Worm (Caenorhabditis elegans): Measurements from ENCODE around the gene nspg-14.

nspg-14 gene

DNA sequence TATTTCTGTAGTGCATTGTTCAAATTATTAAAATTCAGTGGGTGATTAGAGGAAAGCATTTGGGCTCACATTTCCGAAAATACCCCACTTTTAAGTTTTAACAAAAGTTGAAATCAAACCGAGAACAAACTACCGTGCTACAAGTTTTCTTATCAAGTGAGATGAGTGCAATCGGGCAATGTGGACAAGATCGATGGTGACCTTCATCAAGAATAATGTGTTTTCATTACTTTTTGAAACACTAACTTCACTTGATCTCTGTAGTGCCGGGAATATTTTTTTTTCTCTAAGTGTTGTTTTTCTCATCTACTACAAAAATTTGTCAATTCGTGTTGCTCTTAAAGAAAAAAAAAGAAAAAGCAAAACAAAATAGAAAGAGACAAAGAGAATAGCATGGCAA, 44.0 kb upstream of the nspg-14 start (continued):
- TF ChIP-seq dmd-6 (GFP tag; IDR thresholded peaks at IDR 0.05), result no peak
- TF ChIP-seq F49E8.2 (tag; optimal IDR thresholded peaks at IDR 0.05; ENCODE audit: borderline replicate concordance), result no peak
- TF ChIP-seq saeg-2 (GFP tag; IDR thresholded peaks at IDR 0.05), result no peak
- TF ChIP-seq nhr-28 (tag; optimal IDR thresholded peaks at IDR 0.05), result peak; percentile 83
- peak; percentile 0 for TF ChIP-seq dve-1 (tag; optimal IDR thresholded peaks at IDR 0.05; ENCODE audit: insufficient read depth)
- TF ChIP-seq ZK337.2 (GFP tag; IDR thresholded peaks at IDR 0.05), result no peak
- TF ChIP-seq dmd-9 (GFP tag; IDR thresholded peaks at IDR 0.05), result no peak

DNA sequence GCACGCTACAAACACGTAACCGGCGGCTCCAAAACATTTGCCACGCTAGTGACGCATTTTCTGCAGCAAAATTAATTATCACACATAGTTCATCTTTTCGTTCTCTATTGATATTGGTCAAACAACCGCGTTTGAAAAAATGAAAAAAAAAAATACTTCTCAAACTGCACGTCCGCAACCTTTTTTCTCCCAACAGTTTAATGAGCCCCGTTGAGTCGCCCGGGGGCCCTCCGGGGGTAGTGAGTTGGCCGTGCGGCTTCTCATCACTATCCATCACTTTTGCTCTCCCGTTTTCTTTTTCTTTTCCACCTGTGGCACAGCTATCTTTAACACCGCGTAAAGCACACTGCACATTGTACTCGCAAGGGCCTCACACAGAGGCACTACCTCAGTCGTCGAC, 43.4 kb upstream of the nspg-14 start:
- TF ChIP-seq zag-1 (tag; optimal IDR thresholded peaks at IDR 0.05), result no peak
- no peak for TF ChIP-seq unc-130 (GFP tag; optimal IDR thresholded peaks at IDR 0.05)
- TF ChIP-seq hmg-1.1 (GFP tag; IDR thresholded peaks at IDR 0.05), result 0 out of 2 replicates have a peak, but pooled peaks have one; percentile 26
- no peak for TF ChIP-seq aly-2 (tag; optimal IDR thresholded peaks at IDR 0.05)
- TF ChIP-seq nhr-11 (tag; optimal IDR thresholded peaks at IDR 0.05), result peak; percentile 42
- no peak for TF ChIP-seq arid-1 (GFP tag; conservative IDR thresholded peaks at IDR 0.05)
- peak; percentile 19; the same call in 1 of the 2 replicates for TF ChIP-seq ceh-20 (GFP tag; IDR thresholded peaks at IDR 0.05)
- peak; percentile 19 to 97 for TF ChIP-seq hif-1 (tag; optimal IDR thresholded peaks at IDR 0.05)
- TF ChIP-seq saeg-2 (GFP tag; IDR thresholded peaks at IDR 0.05), result no peak
- no peak for TF ChIP-seq hlh-11 (tag; optimal IDR thresholded peaks at IDR 0.05)
- TF ChIP-seq nhr-42 (GFP tag; IDR thresholded peaks at IDR 0.05), result no peak
- TF ChIP-seq aha-1 (tag), result peak; percentile 93
- TF ChIP-seq ctbp-1 (GFP tag; IDR thresholded peaks at IDR 0.05), result no peak
- no peak for TF ChIP-seq unc-62 (GFP tag; optimal IDR thresholded peaks at IDR 0.05 in 1 of 2)
- TF ChIP-seq unc-62 (tag; optimal IDR thresholded peaks at IDR 0.05), result no peak
- no peak for TF ChIP-seq dmd-9 (GFP tag; IDR thresholded peaks at IDR 0.05)
- no peak for TF ChIP-seq nhr-10 (tag; optimal IDR thresholded peaks at IDR 0.05)
- TF ChIP-seq madf-9 (GFP tag; conservative IDR thresholded peaks at IDR 0.05), result no peak
- TF ChIP-seq lin-38 (GFP tag; IDR thresholded peaks at IDR 0.05), result no peak
- TF ChIP-seq lin-39 (tag; optimal IDR thresholded peaks at IDR 0.05), result no peak
- TF ChIP-seq ceh-32 (tag; optimal IDR thresholded peaks at IDR 0.05; ENCODE audit: poor library complexity), result no peak
- TF ChIP-seq vab-7 (GFP tag; IDR thresholded peaks at IDR 0.05), result no peak
- TF ChIP-seq lsy-2 (tag; optimal IDR thresholded peaks at IDR 0.05), result peak in 1 of 2 experiments; percentile 2
- TF ChIP-seq fkh-10 (GFP tag; optimal IDR thresholded peaks at IDR 0.05), result no peak
- no peak for TF ChIP-seq skn-1 (tag; optimal IDR thresholded peaks at IDR 0.05)

DNA sequence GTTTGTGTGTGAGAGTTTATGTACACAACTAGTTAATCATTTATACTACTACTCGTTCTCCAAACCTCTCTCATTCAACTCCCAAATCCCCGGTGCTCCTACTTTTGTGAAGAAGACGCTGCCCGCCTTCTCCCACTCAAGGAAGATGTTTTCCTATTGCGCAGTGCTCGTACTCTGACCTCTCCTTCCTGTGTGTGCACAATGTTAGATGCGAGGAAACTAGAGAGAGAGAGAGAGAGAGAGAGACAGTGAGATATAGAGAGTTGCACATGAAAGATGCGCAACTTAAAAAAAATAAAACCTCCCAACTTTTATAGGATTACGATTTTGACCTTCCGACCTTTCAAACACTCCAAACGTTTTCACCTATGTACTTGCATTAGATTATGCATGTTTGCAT, 42.3 kb upstream of the nspg-14 start:
- no peak for TF ChIP-seq ceh-32 (tag; optimal IDR thresholded peaks at IDR 0.05; ENCODE audit: poor library complexity)
- TF ChIP-seq zfp-2 (tag; optimal IDR thresholded peaks at IDR 0.05), result no peak
- no peak for TF ChIP-seq hlh-11 (tag; optimal IDR thresholded peaks at IDR 0.05)
- TF ChIP-seq lsy-2 (tag; optimal IDR thresholded peaks at IDR 0.05), result peak in 1 of 2 experiments; percentile 11
- TF ChIP-seq daf-16 (GFP tag; optimal IDR thresholded peaks at IDR 0.05), result no peak
- no peak for TF ChIP-seq daf-16 (tag; optimal IDR thresholded peaks at IDR 0.05)
- TF ChIP-seq zip-11 (GFP tag; IDR thresholded peaks at IDR 0.05), result no peak
- peak; percentile 42 for TF ChIP-seq mep-1 (tag; optimal IDR thresholded peaks at IDR 0.05)
- TF ChIP-seq Y5F2A.4 (GFP tag; optimal IDR thresholded peaks at IDR 0.05), result no peak
- no peak for TF ChIP-seq sdz-12 (GFP tag; optimal IDR thresholded peaks at IDR 0.05)
- TF ChIP-seq dmd-6 (GFP tag; IDR thresholded peaks at IDR 0.05), result 0 out of 2 replicates have a peak, but pooled peaks have one; percentile 10
- TF ChIP-seq pha-4 (GFP tag; IDR thresholded peaks at IDR 0.05), result no peak
- TF ChIP-seq pha-4 (tag; optimal IDR thresholded peaks at IDR 0.05), result peak; percentile 30
- no peak for TF ChIP-seq tag-97 (GFP tag; IDR thresholded peaks at IDR 0.05)
- no peak for TF ChIP-seq egl-27 (tag; optimal IDR thresholded peaks at IDR 0.05)
- TF ChIP-seq ces-1 (GFP tag; optimal IDR thresholded peaks at IDR 0.05), result no peak
- no peak for TF ChIP-seq zag-1 (tag; optimal IDR thresholded peaks at IDR 0.05)
- peak in 1 of 2 experiments; percentile 56 for TF ChIP-seq unc-62 (GFP tag; optimal IDR thresholded peaks at IDR 0.05 in 1 of 2)
- no peak for TF ChIP-seq unc-62 (tag; optimal IDR thresholded peaks at IDR 0.05)
- TF ChIP-seq aha-1 (tag), result peak; percentile 90
- peak; percentile 11 for TF ChIP-seq mes-2 (tag; optimal IDR thresholded peaks at IDR 0.05; ENCODE audit: poor library complexity, severe bottlenecking)
- no peak for TF ChIP-seq nhr-6 (tag; optimal IDR thresholded peaks at IDR 0.05)
- TF ChIP-seq ctbp-1 (GFP tag; IDR thresholded peaks at IDR 0.05), result 0 out of 2 replicates have a peak, but pooled peaks have one; percentile 44
- TF ChIP-seq hif-1 (tag; optimal IDR thresholded peaks at IDR 0.05), result peak in 1 of 2 experiments; percentile 4
- peak; percentile 34; the same call in 1 of the 2 replicates for TF ChIP-seq hmg-1.1 (GFP tag; IDR thresholded peaks at IDR 0.05)
